Fruit fly (Drosophila melanogaster) whole organism, embryonic: ENCODE data around the gene CG12728.
A peak's percentile ranks its signal among the peaks of the same experiment; 100 is the strongest.

Experiments
- Abd-B ChIP-seq: fragments of 200-800 bp; sonication (Bioruptor generic); optimal IDR thresholded peaks from 2 replicates; lab custom pipeline; 2018; ENCODE audit warnings: missing biosample characterization, mild to moderate bottlenecking, missing genetic modification characterization, moderate library complexity
- C15 ChIP-seq: fragments of 200-800 bp; sonication (Bioruptor generic); IDR thresholded peaks from 3 replicates; pipeline ENCODE4 v1.3.6; 2022; ENCODE audit warnings: missing biosample characterization, missing genetic modification characterization
- CG10654 ChIP-seq: fragments of 200-800 bp; sonication (Bioruptor generic); optimal IDR thresholded peaks from 2 replicates; lab custom pipeline; 2016; ENCODE audit warnings: missing biosample characterization, missing genetic modification characterization
- CG12219 ChIP-seq: fragments of 200-800 bp; sonication (Bioruptor generic); optimal IDR thresholded peaks from 3 replicates; lab custom pipeline; 2018; ENCODE audit warnings: missing biosample characterization, mild to moderate bottlenecking, missing genetic modification characterization
- CG1233 ChIP-seq: fragments of 200-800 bp; sonication (Bioruptor generic); optimal IDR thresholded peaks from 4 replicates; lab custom pipeline; 2018; ENCODE audit warnings: missing biosample characterization, mild to moderate bottlenecking, missing genetic modification characterization
- CG13894 ChIP-seq: fragments of 200-800 bp; sonication (Bioruptor generic); optimal IDR thresholded peaks from 3 replicates; lab custom pipeline; 2018; ENCODE audit warnings: missing biosample characterization, mild to moderate bottlenecking, missing genetic modification characterization, moderate library complexity
- CG15514 ChIP-seq: fragments of 200-800 bp; sonication (Bioruptor generic); optimal IDR thresholded peaks from 3 replicates; lab custom pipeline; 2017; ENCODE audit warnings: missing biosample characterization, missing genetic modification characterization, mild to moderate bottlenecking, moderate library complexity, missing genetic modification reagents
- CG15601 ChIP-seq: fragments of 200-800 bp; sonication (Bioruptor generic); optimal IDR thresholded peaks from 3 replicates; lab custom pipeline; 2019; ENCODE audit warnings: missing biosample characterization, mild to moderate bottlenecking, missing genetic modification characterization, moderate library complexity
- CG17385 ChIP-seq: fragments of 200-800 bp; sonication (Bioruptor generic); optimal IDR thresholded peaks from 3 replicates; lab custom pipeline; 2018; ENCODE audit warnings: missing biosample characterization, mild to moderate bottlenecking, missing genetic modification characterization
- CG34422 ChIP-seq: fragments of 200-800 bp; sonication (Bioruptor generic); IDR thresholded peaks from 3 replicates; pipeline ENCODE4 v1.3.6; 2022; ENCODE audit warnings: missing biosample characterization, missing genetic modification characterization
- CG4360 ChIP-seq: fragments of 200-800 bp; sonication (Bioruptor generic); IDR thresholded peaks from 2 replicates; pipeline ENCODE4 v1.3.6; 2022; ENCODE audit warnings: missing biosample characterization, missing genetic modification characterization
- CG4424 ChIP-seq: fragments of 200-800 bp; sonication (Bioruptor generic); optimal IDR thresholded peaks from 3 replicates; lab custom pipeline; 2016; ENCODE audit warnings: missing biosample characterization, missing genetic modification characterization
- CG5953 ChIP-seq: fragments of 200-800 bp; sonication (Bioruptor generic); IDR thresholded peaks from 2 replicates; pipeline ENCODE4 v1.3.6; 2022; ENCODE audit warnings: missing biosample characterization, missing genetic modification characterization
- CG6683 ChIP-seq: fragments of 200-800 bp; sonication (Bioruptor generic); optimal IDR thresholded peaks from 2 replicates; lab custom pipeline; 2017; ENCODE audit warnings: missing biosample characterization, mild to moderate bottlenecking, missing genetic modification characterization, missing genetic modification reagents
- CG8359 ChIP-seq: fragments of 200-800 bp; sonication (Bioruptor generic); optimal IDR thresholded peaks from 2 replicates; lab custom pipeline; 2017; ENCODE audit warnings: missing biosample characterization, mild to moderate bottlenecking, missing genetic modification characterization, borderline replicate concordance
- Dll ChIP-seq: fragments of 200-800 bp; sonication (Bioruptor generic); IDR thresholded peaks from 4 replicates; pipeline ENCODE4 v1.3.6; 2022; ENCODE audit warnings: missing biosample characterization, missing genetic modification characterization; ENCODE audit not compliant: partially characterized antibody
- Drgx ChIP-seq: fragments of 200-800 bp; sonication (Bioruptor generic); IDR thresholded peaks from 2 replicates; pipeline ENCODE4 v1.3.6; 2022; ENCODE audit warnings: missing biosample characterization, missing genetic modification characterization
- Hey ChIP-seq: fragments of 200-800 bp; sonication (Bioruptor generic); optimal IDR thresholded peaks from 3 replicates; lab custom pipeline; 2018; ENCODE audit warnings: missing biosample characterization, mild to moderate bottlenecking, missing genetic modification characterization
- Hr78 ChIP-seq, 2 experiments: fragments of 200-800 bp in 1 of 2; fragments of >200 bp in 1 of 2; sonication (Bioruptor generic) in 1 of 2; optimal IDR thresholded peaks; 2 replicates each; lab custom pipeline; 2017 to 2019; ENCODE audit warnings: missing biosample characterization in 2 of 2, missing genetic modification characterization in 2 of 2, mild to moderate bottlenecking in 1 of 2, moderate library complexity in 1 of 2
- Kr ChIP-seq: fragments of 200-800 bp; sonication (Bioruptor generic); optimal IDR thresholded peaks from 2 replicates; lab custom pipeline; 2017; ENCODE audit warnings: missing biosample characterization, mild to moderate bottlenecking, missing genetic modification characterization
- Ssrp ChIP-seq: fragments of 200-800 bp; sonication (Bioruptor generic); optimal IDR thresholded peaks from 2 replicates; lab custom pipeline; 2018; ENCODE audit warnings: missing biosample characterization, mild to moderate bottlenecking, missing genetic modification characterization, moderate library complexity
- Usf ChIP-seq: fragments of 200-800 bp; sonication (Bioruptor generic); optimal IDR thresholded peaks from 2 replicates; lab custom pipeline; 2017; ENCODE audit warnings: missing genotype, missing biosample characterization, missing genetic modification characterization
- aop ChIP-seq: fragments of 200-800 bp; sonication (Bioruptor generic); IDR thresholded peaks from 2 replicates; pipeline ENCODE4 v1.3.6; 2022; ENCODE audit warnings: missing biosample characterization, missing genetic modification characterization
- ap ChIP-seq: fragments of 200-800 bp; sonication (Bioruptor generic); IDR thresholded peaks from 2 replicates; pipeline ENCODE4 v1.3.6; 2022; ENCODE audit warnings: missing biosample characterization, missing genetic modification characterization
- ase ChIP-seq: fragments of 200-800 bp; sonication (Bioruptor generic); IDR thresholded peaks from 3 replicates; pipeline ENCODE4 v1.3.6; 2022; ENCODE audit warnings: missing biosample characterization, missing genetic modification characterization
- bbx ChIP-seq: fragments of 200-800 bp; sonication (Bioruptor generic); IDR thresholded peaks from 2 replicates; pipeline ENCODE4 v1.3.6; 2022; ENCODE audit warnings: missing biosample characterization, missing genetic modification characterization; ENCODE audit not compliant: partially characterized antibody
- bsh ChIP-seq, 2 experiments: fragments of 200-800 bp; sonication (Bioruptor generic); optimal IDR thresholded peaks; 2 replicates each; lab custom pipeline; 2017 to 2018; ENCODE audit warnings: mild to moderate bottlenecking in 2 of 2, missing biosample characterization in 2 of 2, missing genetic modification characterization in 2 of 2, moderate library complexity in 1 of 2
- ci ChIP-seq: fragments of 200-800 bp; sonication (Bioruptor generic); IDR thresholded peaks from 3 replicates; pipeline ENCODE4 v1.3.6; 2022; ENCODE audit warnings: missing biosample characterization, missing genetic modification characterization
- disco-r ChIP-seq: fragments of 200-800 bp; sonication (Bioruptor generic); optimal IDR thresholded peaks from 2 replicates; lab custom pipeline; 2016; ENCODE audit warnings: missing biosample characterization, missing genetic modification characterization
- ems ChIP-seq: fragments of 200-800 bp; sonication (Bioruptor generic); optimal IDR thresholded peaks from 3 replicates; lab custom pipeline; 2016; ENCODE audit warnings: missing biosample characterization, missing genetic modification characterization
- gce ChIP-seq: fragments of 200-800 bp; sonication (Bioruptor generic); IDR thresholded peaks from 3 replicates; pipeline ENCODE4 v1.3.6; 2022; ENCODE audit warnings: missing biosample characterization, missing genetic modification characterization
- grau ChIP-seq: fragments of 200-800 bp; optimal IDR thresholded peaks from 3 replicates; lab custom pipeline; 2019; ENCODE audit warnings: missing biosample characterization, mild to moderate bottlenecking, missing genetic modification characterization, moderate library complexity
- gro ChIP-seq: fragments of 200-800 bp; sonication (Bioruptor generic); optimal IDR thresholded peaks from 2 replicates; lab custom pipeline; 2016; ENCODE audit warnings: missing biosample characterization, missing genetic modification characterization
- gsb-n ChIP-seq: fragments of 200-800 bp; sonication (Bioruptor generic); optimal IDR thresholded peaks from 3 replicates; lab custom pipeline; 2018; ENCODE audit warnings: missing biosample characterization, mild to moderate bottlenecking, missing genetic modification characterization
- h ChIP-seq: fragments of >200 bp; optimal IDR thresholded peaks from 2 replicates; lab custom pipeline; 2017
- inv ChIP-seq: fragments of 200-800 bp; sonication (Bioruptor generic); IDR thresholded peaks from 2 replicates; pipeline ENCODE4 v1.3.6; 2022; ENCODE audit warnings: missing biosample characterization, missing genetic modification characterization; ENCODE audit not compliant: partially characterized antibody
- lmd ChIP-seq: fragments of 200-800 bp; sonication (Bioruptor generic); IDR thresholded peaks from 2 replicates; pipeline ENCODE4 v1.3.6; 2022; ENCODE audit warnings: missing biosample characterization, missing genetic modification characterization
- nau ChIP-seq: fragments of 200-800 bp; sonication (Bioruptor generic); optimal IDR thresholded peaks from 3 replicates; lab custom pipeline; 2017; ENCODE audit warnings: missing biosample characterization, mild to moderate bottlenecking, missing genetic modification characterization, missing genetic modification reagents
- pita ChIP-seq: fragments of 200-800 bp; sonication (Bioruptor generic); optimal IDR thresholded peaks from 2 replicates; lab custom pipeline; 2017; ENCODE audit warnings: missing biosample characterization, mild to moderate bottlenecking, missing genetic modification characterization
- ro ChIP-seq: fragments of 200-800 bp; sonication (Bioruptor generic); IDR thresholded peaks from 2 replicates; pipeline ENCODE4 v1.3.6; 2022; ENCODE audit warnings: missing biosample characterization, missing genetic modification characterization
- run ChIP-seq: fragments of 200-800 bp; sonication (Bioruptor generic); optimal IDR thresholded peaks from 3 replicates; lab custom pipeline; 2018; ENCODE audit warnings: missing biosample characterization, mild to moderate bottlenecking, missing genetic modification characterization
- sens-2 ChIP-seq: fragments of 200-800 bp; sonication (Bioruptor generic); IDR thresholded peaks from 2 replicates; pipeline ENCODE4 v1.3.6; 2022; ENCODE audit warnings: missing biosample characterization, missing genetic modification characterization
- sug ChIP-seq: fragments of 200-800 bp; optimal IDR thresholded peaks from 2 replicates; lab custom pipeline; 2019; ENCODE audit warnings: missing biosample characterization, mild to moderate bottlenecking, missing genetic modification characterization, moderate library complexity
- tap ChIP-seq: fragments of 200-800 bp; optimal IDR thresholded peaks from 3 replicates; lab custom pipeline; 2019; ENCODE audit warnings: missing biosample characterization, mild to moderate bottlenecking, missing genetic modification characterization, moderate library complexity
- tio ChIP-seq: fragments of 200-800 bp; sonication (Bioruptor generic); optimal IDR thresholded peaks from 2 replicates; lab custom pipeline; 2017; ENCODE audit warnings: missing biosample characterization, missing genetic modification characterization, inconsistent platforms
- trem ChIP-seq: fragments of 200-800 bp; optimal IDR thresholded peaks from 3 replicates; lab custom pipeline; 2019; ENCODE audit warnings: missing biosample characterization, mild to moderate bottlenecking, missing genetic modification characterization, moderate library complexity
- twi ChIP-seq: fragments of 200-800 bp; optimal IDR thresholded peaks from 2 replicates; lab custom pipeline; 2019; ENCODE audit warnings: missing biosample characterization, mild to moderate bottlenecking, missing genetic modification characterization, moderate library complexity
- unpg ChIP-seq: fragments of 200-800 bp; sonication (Bioruptor generic); optimal IDR thresholded peaks from 3 replicates; lab custom pipeline; 2018; ENCODE audit warnings: missing biosample characterization, mild to moderate bottlenecking, missing genetic modification characterization, moderate library complexity

CG12728 gene

dm6 chrX:5900146-5901093, 42.0 kb upstream of the CG12728 start, which contains the start of gene Act5C (continued):
- TF ChIP-seq ci (GFP tag; lab: Robert Waterston, UW) (peak; percentile 97), gsb-n (tag; lab: Kevin White, UChicago) (peak; percentile 95), CG10654 (peak; percentile 92), gro (peak; percentile 93), run (tag; lab: Kevin White, UChicago) (peak; percentile 86), sens-2 (peak; percentile 87), CG8359 (GFP tag; lab: Kevin White, UChicago) (peak; percentile 86), CG15514 (peak; percentile 80), CG15601 (tag; lab: Kevin White, UChicago) (peak; percentile 86), h (no peak), CG1233 (GFP tag; lab: Kevin White, UChicago) (peak; percentile 93), disco-r (GFP tag; lab: Kevin White, UChicago) (peak; percentile 92), C15 (GFP tag; lab: Robert Waterston, UW) (peak; percentile 89), Dll (no peak), CG5953 (peak; percentile 90), Abd-B (GFP tag; lab: Kevin White, UChicago) (peak; percentile 90), CG4424 (GFP tag; lab: Kevin White, UChicago) (peak; percentile 92), trem (tag; lab: Kevin White, UChicago) (peak; percentile 92), CG12219 (peak; percentile 94), nau (GFP tag; lab: Kevin White, UChicago) (peak; percentile 86), unpg (GFP tag; lab: Kevin White, UChicago) (peak; percentile 96), pita (no peak), tio (GFP tag; lab: Kevin White, UChicago) (peak; percentile 89), Hr78 (GFP tag; optimal IDR thresholded peaks at IDR 0.05; lab: Kevin White, UChicago) (peak in 1 of 2 experiments; percentile 71), lmd (GFP tag; lab: Robert Waterston, UW) (peak; percentile 94), CG4360 (peak; percentile 72; the same call in 1 of the 2 replicates), twi (tag; lab: Kevin White, UChicago) (peak; percentile 84), tap (peak; percentile 95), gce (GFP tag; lab: Robert Waterston, UW) (peak; percentile 91), ems (peak; percentile 95), bbx (GFP tag; lab: Robert Waterston, UW) (peak; percentile 56), inv (GFP tag; lab: Robert Waterston, UW) (no peak), grau (tag; lab: Kevin White, UChicago) (peak; percentile 93), CG17385 (GFP tag; lab: Kevin White, UChicago) (peak; percentile 90), Kr (peak; percentile 69), CG6683 (GFP tag; lab: Kevin White, UChicago) (peak; percentile 83), CG13894 (tag; lab: Kevin White, UChicago) (peak; percentile 79), bsh (GFP tag; optimal IDR thresholded peaks at IDR 0.05; lab: Kevin White, UChicago) (peak; percentile 90 to 97), aop (GFP tag; lab: Robert Waterston, UW) (peak; percentile 74), Usf (GFP tag; lab: Kevin White, UChicago) (peak; percentile 86), Hey (peak; percentile 43), ase (GFP tag; lab: Robert Waterston, UW) (peak; percentile 87), ro (GFP tag; lab: Robert Waterston, UW) (peak; percentile 74; the same call in 1 of the 2 replicates), Ssrp (peak; percentile 87), ap (GFP tag; lab: Robert Waterston, UW) (peak; percentile 82), Drgx (peak; percentile 96), sug (tag; lab: Kevin White, UChicago) (peak; percentile 85), CG34422 (GFP tag; lab: Robert Waterston, UW) (peak; percentile 88)
